Worm (Caenorhabditis elegans): Measurements from ENCODE around the gene fbxa-89.

ce11 chrIII:12198135-12198534 lies 37.8 kb upstream of the fbxa-89 start:
- no peak for TF ChIP-seq him-1 (tag; optimal IDR thresholded peaks at IDR 0.05)
- no peak for TF ChIP-seq dao-5 (tag; optimal IDR thresholded peaks at IDR 0.05)

All from whole organism, L4/young adult.